Fruit fly (Drosophila melanogaster) whole organism, embryonic: ENCODE measurements around the gene CycA.
A peak's percentile ranks its signal among the peaks of the same experiment; 100 is the strongest.

Source experiments
- Ada2b ChIP-seq: fragments of 200-800 bp; sonication (Bioruptor generic); IDR thresholded peaks from 2 replicates; pipeline ENCODE4 v1.3.6; 2022; ENCODE audit warnings: missing biosample characterization, missing genetic modification characterization
- Asciz ChIP-seq: fragments of 200-800 bp; sonication (Bioruptor generic); optimal IDR thresholded peaks from 2 replicates; lab custom pipeline; 2017; ENCODE audit warnings: missing biosample characterization, mild to moderate bottlenecking, missing genetic modification characterization, missing genetic modification reagents
- B-H1 ChIP-seq: fragments of 200-800 bp; sonication (Bioruptor generic); IDR thresholded peaks from 3 replicates; pipeline ENCODE4 v1.3.6; 2022; ENCODE audit warnings: missing biosample characterization, missing genetic modification characterization
- CG11093 ChIP-seq: fragments of 200-800 bp; sonication (Bioruptor generic); IDR thresholded peaks from 3 replicates; pipeline ENCODE4 v1.3.6; 2022; ENCODE audit warnings: missing biosample characterization, missing genetic modification characterization
- CG12769 ChIP-seq: fragments of 200-800 bp; sonication (Bioruptor generic); optimal IDR thresholded peaks from 2 replicates; lab custom pipeline; 2019; ENCODE audit warnings: missing biosample characterization, mild to moderate bottlenecking, missing genetic modification characterization, moderate library complexity
- CG15601 ChIP-seq: fragments of 200-800 bp; sonication (Bioruptor generic); optimal IDR thresholded peaks from 3 replicates; lab custom pipeline; 2019; ENCODE audit warnings: missing biosample characterization, mild to moderate bottlenecking, missing genetic modification characterization, moderate library complexity
- CG16813 ChIP-seq: fragments of 200-800 bp; sonication (Bioruptor generic); IDR thresholded peaks from 3 replicates; pipeline ENCODE4 v1.3.6; 2022; ENCODE audit warnings: missing biosample characterization, missing genetic modification characterization; ENCODE audit not compliant: partially characterized antibody
- CG17829 ChIP-seq: fragments of 200-800 bp; optimal IDR thresholded peaks from 2 replicates; lab custom pipeline; 2019; ENCODE audit warnings: missing biosample characterization, mild to moderate bottlenecking, missing genetic modification characterization, moderate library complexity
- CG1832 ChIP-seq: fragments of 200-800 bp; sonication (Bioruptor generic); optimal IDR thresholded peaks from 2 replicates; lab custom pipeline; 2017; ENCODE audit warnings: missing biosample characterization, mild to moderate bottlenecking, missing genetic modification characterization, inconsistent platforms
- CG2889 ChIP-seq: fragments of 200-800 bp; sonication (Bioruptor generic); IDR thresholded peaks from 3 replicates; pipeline ENCODE4 v1.3.6; 2022; ENCODE audit warnings: missing biosample characterization, missing genetic modification characterization
- CG31388 ChIP-seq: fragments of 200-800 bp; sonication (Bioruptor generic); optimal IDR thresholded peaks from 2 replicates; lab custom pipeline; 2016; ENCODE audit warnings: missing biosample characterization, missing genetic modification characterization
- CG33557 ChIP-seq: fragments of 200-800 bp; sonication (Bioruptor generic); optimal IDR thresholded peaks from 2 replicates; lab custom pipeline; 2019; ENCODE audit warnings: missing biosample characterization, mild to moderate bottlenecking, missing genetic modification characterization, moderate library complexity
- CG3407 ChIP-seq: fragments of 200-800 bp; sonication (Bioruptor generic); optimal IDR thresholded peaks from 2 replicates; lab custom pipeline; 2018; ENCODE audit warnings: missing biosample characterization, mild to moderate bottlenecking, missing genetic modification characterization
- CG4730 ChIP-seq: fragments of 200-800 bp; sonication (Bioruptor generic); IDR thresholded peaks from 2 replicates; pipeline ENCODE4 v1.3.6; 2022; ENCODE audit warnings: missing biosample characterization, missing genetic modification characterization
- CG4854 ChIP-seq: fragments of 200-800 bp; sonication (Bioruptor generic); optimal IDR thresholded peaks from 2 replicates; lab custom pipeline; 2016; ENCODE audit warnings: missing biosample characterization, missing genetic modification characterization, inconsistent platforms
- CG6813 ChIP-seq: fragments of 200-800 bp; sonication (Bioruptor generic); optimal IDR thresholded peaks from 2 replicates; lab custom pipeline; 2017; ENCODE audit warnings: missing biosample characterization, missing genetic modification characterization, mild to moderate bottlenecking, moderate library complexity, missing genetic modification reagents
- CG7372 ChIP-seq: fragments of 200-800 bp; sonication (Bioruptor generic); IDR thresholded peaks from 2 replicates; pipeline ENCODE4 v1.3.6; 2022; ENCODE audit warnings: missing biosample characterization, missing genetic modification characterization
- CG8765 ChIP-seq: fragments of 200-800 bp; sonication (Bioruptor generic); IDR thresholded peaks from 2 replicates; pipeline ENCODE4 v1.3.6; 2022; ENCODE audit warnings: missing biosample characterization, missing genetic modification characterization
- CG9215 ChIP-seq: fragments of 200-800 bp; sonication (Bioruptor generic); IDR thresholded peaks from 2 replicates; pipeline ENCODE4 v1.3.6; 2022; ENCODE audit warnings: missing biosample characterization, missing genetic modification characterization
- CTCF ChIP-seq: fragments of 200-800 bp; sonication (Bioruptor generic); optimal IDR thresholded peaks from 2 replicates; lab custom pipeline; 2017; ENCODE audit warnings: missing biosample characterization, mild to moderate bottlenecking, missing genetic modification characterization, moderate library complexity
- Dbx ChIP-seq: fragments of 200-800 bp; sonication (Bioruptor generic); IDR thresholded peaks from 3 replicates; pipeline ENCODE4 v1.3.6; 2022; ENCODE audit warnings: missing biosample characterization, missing genetic modification characterization
- Doc3 ChIP-seq: fragments of 200-800 bp; sonication (Bioruptor generic); IDR thresholded peaks from 3 replicates; pipeline ENCODE4 v1.3.6; 2022; ENCODE audit warnings: missing biosample characterization, missing genetic modification characterization; ENCODE audit not compliant: partially characterized antibody
- GATAe ChIP-seq: fragments of 200-800 bp; sonication (Bioruptor generic); conservative IDR thresholded peaks from 2 replicates; pipeline ENCODE4 v1.3.6; 2022; ENCODE audit warnings: missing biosample characterization, missing genetic modification characterization
- Kr ChIP-seq: fragments of 200-800 bp; sonication (Bioruptor generic); optimal IDR thresholded peaks from 2 replicates; lab custom pipeline; 2017; ENCODE audit warnings: missing biosample characterization, mild to moderate bottlenecking, missing genetic modification characterization
- MTF-1 ChIP-seq: fragments of 200-800 bp; sonication (Bioruptor generic); optimal IDR thresholded peaks from 2 replicates; lab custom pipeline; 2018; ENCODE audit warnings: missing biosample characterization, mild to moderate bottlenecking, missing genetic modification characterization, borderline replicate concordance
- NC2β ChIP-seq: fragments of 200-800 bp; sonication (Bioruptor generic); optimal IDR thresholded peaks from 2 replicates; lab custom pipeline; 2016; ENCODE audit warnings: missing biosample characterization, missing genetic modification characterization
- NK7.1 ChIP-seq: fragments of 200-800 bp; sonication (Bioruptor generic); optimal IDR thresholded peaks from 3 replicates; lab custom pipeline; 2016; ENCODE audit warnings: missing biosample characterization, missing genetic modification characterization
- Nf-YC ChIP-seq: fragments of 200-800 bp; optimal IDR thresholded peaks from 3 replicates; lab custom pipeline; 2019; ENCODE audit warnings: missing biosample characterization, mild to moderate bottlenecking, missing genetic modification characterization, moderate library complexity
- Opbp ChIP-seq: fragments of 200-800 bp; sonication (Bioruptor generic); IDR thresholded peaks from 3 replicates; pipeline ENCODE4 v1.3.6; 2022; ENCODE audit warnings: missing biosample characterization, missing genetic modification characterization; ENCODE audit not compliant: partially characterized antibody
- TFAM ChIP-seq: fragments of 200-800 bp; sonication (Bioruptor generic); optimal IDR thresholded peaks from 2 replicates; lab custom pipeline; 2017; ENCODE audit warnings: missing biosample characterization, missing genetic modification characterization, inconsistent platforms
- Vsx1 ChIP-seq: fragments of 200-800 bp; sonication (Bioruptor generic); optimal IDR thresholded peaks from 2 replicates; lab custom pipeline; 2017; ENCODE audit warnings: missing biosample characterization, mild to moderate bottlenecking, missing genetic modification characterization, missing genetic modification reagents
- Xbp1 ChIP-seq: fragments of 200-800 bp; sonication (Bioruptor generic); optimal IDR thresholded peaks from 3 replicates; lab custom pipeline; 2016; ENCODE audit warnings: missing biosample characterization, mild to moderate bottlenecking, missing genetic modification characterization
- ase ChIP-seq: fragments of 200-800 bp; sonication (Bioruptor generic); IDR thresholded peaks from 3 replicates; pipeline ENCODE4 v1.3.6; 2022; ENCODE audit warnings: missing biosample characterization, missing genetic modification characterization
- ash1 ChIP-seq: fragments of 200-800 bp; sonication (Bioruptor generic); optimal IDR thresholded peaks from 2 replicates; lab custom pipeline; 2018; ENCODE audit warnings: missing biosample characterization, mild to moderate bottlenecking, missing genetic modification characterization
- bigmax ChIP-seq: fragments of 200-800 bp; sonication (Bioruptor generic); optimal IDR thresholded peaks from 2 replicates; lab custom pipeline; 2018; ENCODE audit warnings: missing biosample characterization, mild to moderate bottlenecking, missing genetic modification characterization
- cad ChIP-seq: fragments of >200 bp; optimal IDR thresholded peaks from 2 replicates; lab custom pipeline; 2017; ENCODE audit warnings: missing biosample characterization, missing genetic modification characterization
- cg ChIP-seq: fragments of 200-800 bp; sonication (Bioruptor generic); optimal IDR thresholded peaks from 3 replicates; lab custom pipeline; 2019; ENCODE audit warnings: missing biosample characterization, mild to moderate bottlenecking, missing genetic modification characterization, moderate library complexity
- ems ChIP-seq: fragments of 200-800 bp; sonication (Bioruptor generic); optimal IDR thresholded peaks from 3 replicates; lab custom pipeline; 2016; ENCODE audit warnings: missing biosample characterization, missing genetic modification characterization
- kay ChIP-seq: fragments of 200-800 bp; sonication (Bioruptor generic); optimal IDR thresholded peaks from 2 replicates; lab custom pipeline; 2016; ENCODE audit warnings: missing biosample characterization, missing genetic modification characterization
- ken ChIP-seq: fragments of 200-800 bp; sonication (Bioruptor generic); IDR thresholded peaks from 3 replicates; pipeline ENCODE4 v1.3.6; 2022; ENCODE audit warnings: missing biosample characterization, missing genetic modification characterization
- mam ChIP-seq: fragments of 200-800 bp; sonication (Bioruptor generic); optimal IDR thresholded peaks from 3 replicates; lab custom pipeline; 2016; ENCODE audit warnings: missing biosample characterization, missing genetic modification characterization
- nerfin-1 ChIP-seq: fragments of 200-800 bp; sonication (Bioruptor generic); optimal IDR thresholded peaks from 3 replicates; lab custom pipeline; 2019; ENCODE audit warnings: missing biosample characterization, mild to moderate bottlenecking, missing genetic modification characterization, moderate library complexity
- nmo ChIP-seq: fragments of 200-800 bp; sonication (Bioruptor generic); optimal IDR thresholded peaks from 2 replicates; lab custom pipeline; 2018; ENCODE audit warnings: missing biosample characterization, mild to moderate bottlenecking, missing genetic modification characterization, moderate library complexity
- onecut ChIP-seq: fragments of 200-800 bp; sonication (Bioruptor generic); IDR thresholded peaks from 2 replicates; pipeline ENCODE4 v1.3.6; 2022; ENCODE audit warnings: missing biosample characterization, missing genetic modification characterization
- sens-2 ChIP-seq: fragments of 200-800 bp; sonication (Bioruptor generic); IDR thresholded peaks from 2 replicates; pipeline ENCODE4 v1.3.6; 2022; ENCODE audit warnings: missing biosample characterization, missing genetic modification characterization
- slp2 ChIP-seq: fragments of 200-800 bp; sonication (Bioruptor generic); optimal IDR thresholded peaks from 2 replicates; lab custom pipeline; 2016; ENCODE audit warnings: missing biosample characterization, missing genetic modification characterization
- tio ChIP-seq: fragments of 200-800 bp; sonication (Bioruptor generic); optimal IDR thresholded peaks from 2 replicates; lab custom pipeline; 2017; ENCODE audit warnings: missing biosample characterization, missing genetic modification characterization, inconsistent platforms
- zen ChIP-seq: fragments of 200-800 bp; sonication (Bioruptor generic); optimal IDR thresholded peaks from 3 replicates; lab custom pipeline; 2018; ENCODE audit warnings: missing biosample characterization, mild to moderate bottlenecking, missing genetic modification characterization, moderate library complexity

CycA gene

DNA sequence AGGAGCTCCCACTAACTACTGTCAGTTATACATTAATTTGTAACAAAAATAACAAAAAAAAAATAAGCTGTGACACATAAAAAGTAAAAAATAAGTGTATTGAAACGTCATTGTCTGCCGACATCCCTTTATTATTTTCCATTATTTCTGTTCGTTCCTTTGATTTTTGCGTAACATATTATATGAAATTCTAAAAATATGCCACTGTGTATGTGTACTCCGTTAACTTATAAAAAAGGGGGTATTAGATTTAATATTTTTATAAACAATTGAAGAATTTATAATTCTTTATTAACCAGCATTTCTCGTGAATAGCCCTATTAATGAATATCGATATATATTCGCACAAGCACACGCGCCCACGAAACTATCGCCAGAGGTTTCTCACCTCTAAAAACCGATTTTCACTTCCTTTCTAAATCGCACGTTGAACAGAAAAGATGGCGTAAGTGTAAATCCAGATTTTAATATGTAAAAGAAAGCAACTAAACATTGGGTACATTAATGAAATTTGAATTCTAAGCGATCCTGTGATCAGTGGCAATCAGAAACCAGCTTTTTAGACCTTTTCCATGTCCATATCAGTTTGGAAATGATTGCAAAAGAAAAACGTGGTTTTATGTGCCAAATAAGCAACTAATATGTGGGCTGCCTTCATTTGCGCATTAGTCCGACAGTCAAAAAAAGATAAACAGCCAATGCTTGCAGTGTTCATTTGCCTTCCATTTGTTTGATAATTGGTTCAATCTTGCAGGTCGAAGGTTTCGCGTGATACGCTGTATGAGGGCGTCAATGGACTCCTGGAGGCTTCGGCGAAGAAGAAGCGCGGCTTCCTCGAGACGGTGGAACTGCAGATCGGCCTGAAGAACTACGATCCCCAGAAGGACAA is 10.7 kb downstream of the CycA start, which contains the start of gene RpL10Ab (continued):
- TF ChIP-seq slp2 (peak; percentile 31), MTF-1 (GFP tag; lab: Kevin White, UChicago) (peak; percentile 95), Xbp1 (GFP tag; lab: Kevin White, UChicago) (peak; percentile 57), Opbp (GFP tag; lab: Robert Waterston, UW) (peak; percentile 96), TFAM (GFP tag; lab: Kevin White, UChicago) (no peak), CG2889 (GFP tag; lab: Robert Waterston, UW) (peak; percentile 4; the same call in 1 of the 3 replicates), onecut (peak; percentile 77), cg (no peak), CG4730 (GFP tag; lab: Robert Waterston, UW) (0 out of 2 replicates have a peak, but pooled peaks have one; percentile 9), ase (GFP tag; lab: Robert Waterston, UW) (peak; percentile 44; the same call in 2 of the 3 replicates), CG12769 (tag; lab: Kevin White, UChicago) (no peak), GATAe (GFP tag; lab: Robert Waterston, UW) (no peak), CG33557 (GFP tag; lab: Kevin White, UChicago) (peak; percentile 7), NC2β (peak; percentile 57), Asciz (peak; percentile 27), ken (peak; percentile 49; the same call in 1 of the 3 replicates), CG3407 (GFP tag; lab: Kevin White, UChicago) (peak; percentile 36), Doc3 (GFP tag; lab: Robert Waterston, UW) (peak; percentile 64), nmo (GFP tag; lab: Kevin White, UChicago) (peak; percentile 73), zen (tag; lab: Kevin White, UChicago) (peak; percentile 70), tio (GFP tag; lab: Kevin White, UChicago) (peak; percentile 64), CG17829 (tag; lab: Kevin White, UChicago) (peak; percentile 63), CG9215 (GFP tag; lab: Robert Waterston, UW) (peak; percentile 67; the same call in 1 of the 2 replicates), ash1 (GFP tag; lab: Kevin White, UChicago) (peak; percentile 15), CTCF (GFP tag; lab: Kevin White, UChicago) (peak; percentile 60), B-H1 (GFP tag; lab: Robert Waterston, UW) (peak; percentile 9; the same call in 1 of the 3 replicates), CG11093 (peak; percentile 48; the same call in 1 of the 3 replicates), CG16813 (GFP tag; lab: Robert Waterston, UW) (peak; percentile 90), CG15601 (tag; lab: Kevin White, UChicago) (peak; percentile 10), bigmax (GFP tag; lab: Kevin White, UChicago) (no peak), Vsx1 (GFP tag; lab: Kevin White, UChicago) (peak; percentile 80), CG7372 (GFP tag; lab: Robert Waterston, UW) (peak; percentile 66; the same call in 1 of the 2 replicates), cad (GFP tag; lab: Kevin White, UChicago) (no peak), CG31388 (no peak), kay (GFP tag; lab: Kevin White, UChicago) (no peak), ems (GFP tag; lab: Kevin White, UChicago) (peak; percentile 60), sens-2 (peak; percentile 51; the same call in 1 of the 2 replicates), CG8765 (GFP tag; lab: Robert Waterston, UW) (peak; percentile 44; the same call in 1 of the 2 replicates), Nf-YC (tag; lab: Kevin White, UChicago) (peak; percentile 38), mam (GFP tag; lab: Kevin White, UChicago) (peak; percentile 39), CG1832 (GFP tag; lab: Kevin White, UChicago) (no peak), Kr (GFP tag; lab: Kevin White, UChicago) (no peak), nerfin-1 (tag; lab: Kevin White, UChicago) (peak; percentile 2), Ada2b (peak; percentile 38; the same call in 1 of the 2 replicates), CG6813 (GFP tag; lab: Kevin White, UChicago) (peak; percentile 49), Dbx (peak; percentile 76), CG4854 (GFP tag; lab: Kevin White, UChicago) (peak; percentile 46), NK7.1 (GFP tag; lab: Kevin White, UChicago) (no peak)
